Fruit fly (Drosophila melanogaster) whole organism, adult: ENCODE data around the gene CG43731.

ENCODE experiments used
- CG11617 ChIP-seq: fragments of 200-800 bp; sonication (Bioruptor generic); optimal IDR thresholded peaks from 2 replicates; lab custom pipeline; 2017; ENCODE audit warnings: mild to moderate bottlenecking, missing biosample characterization, missing genetic modification reagents, missing genetic modification characterization
- CG1620 ChIP-seq: fragments of 200-800 bp; sonication (Bioruptor generic); optimal IDR thresholded peaks from 2 replicates; lab custom pipeline; 2016; ENCODE audit warnings: missing biosample characterization, missing genetic modification characterization
- CG5204 ChIP-seq: fragments of 200-800 bp; sonication (Bioruptor generic); optimal IDR thresholded peaks from 2 replicates; lab custom pipeline; 2016; ENCODE audit warnings: missing biosample characterization, missing genetic modification characterization
- CG7101 ChIP-seq: fragments of 200-800 bp; sonication (Bioruptor generic); optimal IDR thresholded peaks from 2 replicates; lab custom pipeline; 2018; ENCODE audit warnings: missing biosample characterization, mild to moderate bottlenecking, missing genetic modification characterization, moderate library complexity
- ovo ChIP-seq: fragments of 200-800 bp; sonication (Bioruptor generic); optimal IDR thresholded peaks from 2 replicates; lab custom pipeline; 2016; ENCODE audit warnings: missing biosample characterization, missing genetic modification characterization
- pad ChIP-seq: fragments of 200-800 bp; sonication (Bioruptor generic); optimal IDR thresholded peaks from 3 replicates; lab custom pipeline; 2017; ENCODE audit warnings: missing biosample characterization, missing genetic modification characterization, mild to moderate bottlenecking, moderate library complexity, missing genetic modification reagents

DNA sequence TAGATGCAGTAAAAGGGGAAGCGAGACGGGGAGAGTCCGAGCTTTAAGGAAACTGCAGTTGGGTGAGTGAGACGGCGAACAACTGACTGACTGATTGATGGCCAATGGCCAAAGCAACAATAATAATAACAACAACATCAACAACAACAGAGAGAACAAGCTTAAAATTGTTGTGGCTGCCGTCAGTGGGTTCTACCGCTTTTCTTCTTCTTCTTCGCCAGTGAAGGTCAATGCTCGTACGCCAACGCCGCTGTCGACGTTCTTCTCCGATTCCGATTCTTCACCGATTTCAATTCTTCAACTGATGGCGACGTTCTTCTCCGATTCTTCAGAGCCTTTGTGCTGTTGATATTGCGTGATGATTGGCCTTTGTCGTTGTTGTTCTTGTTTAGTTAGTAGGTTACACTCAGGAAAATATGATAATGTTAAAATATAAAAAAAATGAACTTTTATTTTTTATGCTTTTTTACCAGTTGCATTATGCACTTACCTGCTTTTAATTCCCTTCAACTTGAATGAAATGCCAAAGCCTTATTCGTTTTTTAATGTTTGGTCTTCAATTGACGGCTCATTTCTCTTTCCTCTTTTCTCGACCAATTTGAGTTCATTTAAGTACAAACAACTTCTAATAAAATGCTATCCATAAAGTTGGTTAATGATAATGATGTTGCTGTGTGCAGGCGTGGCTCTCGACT lies 40.5 kb downstream of the CG43731 start:
- TF ChIP-seq ovo (GFP tag; lab: Kevin White, UChicago) (no peak), CG11617 (no peak), CG5204 (no peak), pad (GFP tag; lab: Kevin White, UChicago) (no peak), CG1620 (GFP tag; lab: Kevin White, UChicago) (no peak), CG7101 (tag; lab: Kevin White, UChicago) (no peak)
